Fruit fly (Drosophila melanogaster) whole organism, embryonic: ENCODE data around the gene CG15382.

Experiments
- BEAF-32 ChIP-seq: fragments of 200-800 bp; sonication (Bioruptor generic); optimal IDR thresholded peaks from 3 replicates; lab custom pipeline; 2017; ENCODE audit warnings: missing biosample characterization, missing genetic modification characterization, mild to moderate bottlenecking, moderate library complexity, missing genetic modification reagents
- CG10267 ChIP-seq: fragments of 200-800 bp; sonication (Bioruptor generic); optimal IDR thresholded peaks from 2 replicates; lab custom pipeline; 2018; ENCODE audit warnings: missing biosample characterization, mild to moderate bottlenecking, missing genetic modification characterization, moderate library complexity
- CG10274 ChIP-seq: fragments of 200-800 bp; sonication (Bioruptor generic); optimal IDR thresholded peaks from 3 replicates; lab custom pipeline; 2017; ENCODE audit warnings: missing biosample characterization, mild to moderate bottlenecking, missing genetic modification characterization
- CG10366 ChIP-seq: fragments of 200-800 bp; sonication (Bioruptor generic); IDR thresholded peaks from 2 replicates; pipeline ENCODE4 v1.3.6; 2022; ENCODE audit warnings: missing biosample characterization, missing genetic modification characterization
- CG10462 ChIP-seq: fragments of 200-800 bp; sonication (Bioruptor generic); optimal IDR thresholded peaks from 2 replicates; lab custom pipeline; 2016; ENCODE audit warnings: missing biosample characterization, missing genetic modification characterization
- CG11085 ChIP-seq: fragments of 200-800 bp; sonication (Bioruptor generic); IDR thresholded peaks from 2 replicates; pipeline ENCODE4 v1.3.6; 2022; ENCODE audit warnings: missing biosample characterization, missing genetic modification characterization
- CG16863 ChIP-seq: fragments of 200-800 bp; sonication (Bioruptor generic); optimal IDR thresholded peaks from 3 replicates; lab custom pipeline; 2016; ENCODE audit warnings: missing biosample characterization, missing genetic modification characterization
- CG17361 ChIP-seq: fragments of 200-800 bp; sonication (Bioruptor generic); IDR thresholded peaks from 3 replicates; pipeline ENCODE4 v1.3.6; 2022; ENCODE audit warnings: missing biosample characterization, missing genetic modification characterization
- CG17568 ChIP-seq: fragments of 200-800 bp; sonication (Bioruptor generic); optimal IDR thresholded peaks from 2 replicates; lab custom pipeline; 2018; ENCODE audit warnings: missing biosample characterization, mild to moderate bottlenecking, missing genetic modification characterization, moderate library complexity
- CG17802 ChIP-seq: fragments of 200-800 bp; sonication (Bioruptor generic); optimal IDR thresholded peaks from 2 replicates; lab custom pipeline; 2018; ENCODE audit warnings: missing biosample characterization, mild to moderate bottlenecking, missing genetic modification characterization, moderate library complexity
- CG2712 ChIP-seq: fragments of 200-800 bp; optimal IDR thresholded peaks from 3 replicates; lab custom pipeline; 2019; ENCODE audit warnings: missing biosample characterization, mild to moderate bottlenecking, missing genetic modification characterization, moderate library complexity
- CG3163 ChIP-seq: fragments of 200-800 bp; sonication (Bioruptor generic); optimal IDR thresholded peaks from 3 replicates; lab custom pipeline; 2016; ENCODE audit warnings: missing biosample characterization, missing genetic modification characterization
- CG4360 ChIP-seq: fragments of 200-800 bp; sonication (Bioruptor generic); IDR thresholded peaks from 2 replicates; pipeline ENCODE4 v1.3.6; 2022; ENCODE audit warnings: missing biosample characterization, missing genetic modification characterization
- CG6254 ChIP-seq: fragments of 200-800 bp; sonication (Bioruptor generic); optimal IDR thresholded peaks from 3 replicates; lab custom pipeline; 2017; ENCODE audit warnings: mild to moderate bottlenecking, missing biosample characterization, missing genetic modification reagents, missing genetic modification characterization
- CG7271 ChIP-seq: fragments of 200-800 bp; sonication (Bioruptor generic); optimal IDR thresholded peaks from 2 replicates; lab custom pipeline; 2018; ENCODE audit warnings: missing biosample characterization, mild to moderate bottlenecking, missing genetic modification characterization, moderate library complexity
- CG9437 ChIP-seq: fragments of 200-800 bp; sonication (Bioruptor generic); optimal IDR thresholded peaks from 2 replicates; lab custom pipeline; 2018; ENCODE audit warnings: missing biosample characterization, mild to moderate bottlenecking, missing genetic modification characterization
- CG9876 ChIP-seq: fragments of 200-800 bp; sonication (Bioruptor generic); optimal IDR thresholded peaks from 2 replicates; lab custom pipeline; 2016; ENCODE audit warnings: missing biosample characterization, missing genetic modification characterization
- CHES-1-like ChIP-seq: fragments of 200-800 bp; sonication (Bioruptor generic); optimal IDR thresholded peaks from 2 replicates; lab custom pipeline; 2016; ENCODE audit warnings: missing biosample characterization, missing genetic modification characterization
- Camta ChIP-seq: fragments of 200-800 bp; sonication (Bioruptor generic); optimal IDR thresholded peaks from 2 replicates; lab custom pipeline; 2016; ENCODE audit warnings: missing biosample characterization, missing genetic modification characterization
- D19B ChIP-seq: fragments of 200-800 bp; sonication (Bioruptor generic); optimal IDR thresholded peaks from 2 replicates; lab custom pipeline; 2017; ENCODE audit warnings: missing biosample characterization, mild to moderate bottlenecking, missing genetic modification characterization
- Dek ChIP-seq: fragments of 200-800 bp; sonication (Bioruptor generic); optimal IDR thresholded peaks from 3 replicates; lab custom pipeline; 2019; ENCODE audit warnings: missing biosample characterization, mild to moderate bottlenecking, missing genetic modification characterization, moderate library complexity
- Doc3 ChIP-seq: fragments of 200-800 bp; sonication (Bioruptor generic); IDR thresholded peaks from 3 replicates; pipeline ENCODE4 v1.3.6; 2022; ENCODE audit warnings: missing biosample characterization, missing genetic modification characterization; ENCODE audit not compliant: partially characterized antibody
- Eip74EF ChIP-seq, 2 experiments: fragments of 200-800 bp in 1 of 2; fragments of >200 bp in 1 of 2; sonication (Bioruptor generic) in 1 of 2; optimal IDR thresholded peaks; 2 replicates each; lab custom pipeline; 2017 to 2019; ENCODE audit warnings: missing biosample characterization in 2 of 2, missing genetic modification characterization in 2 of 2, mild to moderate bottlenecking in 1 of 2, moderate library complexity in 1 of 2
- GATAe ChIP-seq: fragments of 200-800 bp; sonication (Bioruptor generic); conservative IDR thresholded peaks from 2 replicates; pipeline ENCODE4 v1.3.6; 2022; ENCODE audit warnings: missing biosample characterization, missing genetic modification characterization
- Hr39 ChIP-seq: fragments of >200 bp; optimal IDR thresholded peaks from 2 replicates; lab custom pipeline; 2017
- Nf-YA ChIP-seq: fragments of 200-800 bp; sonication (Bioruptor generic); IDR thresholded peaks from 2 replicates; pipeline ENCODE4 v1.3.6; 2022; ENCODE audit warnings: missing biosample characterization, missing genetic modification characterization
- Oaz ChIP-seq: fragments of 200-800 bp; sonication (Bioruptor generic); IDR thresholded peaks from 2 replicates; pipeline ENCODE4 v1.3.6; 2022; ENCODE audit warnings: missing biosample characterization, missing genetic modification characterization
- Ravus ChIP-seq: fragments of 200-800 bp; sonication (Bioruptor generic); IDR thresholded peaks from 2 replicates; pipeline ENCODE4 v1.3.6; 2022; ENCODE audit warnings: missing biosample characterization, missing genetic modification characterization
- Tbp ChIP-seq: fragments of >200 bp; optimal IDR thresholded peaks from 2 replicates; lab custom pipeline; 2018; ENCODE audit warnings: missing biosample characterization, missing genetic modification characterization
- Usf ChIP-seq: fragments of 200-800 bp; sonication (Bioruptor generic); optimal IDR thresholded peaks from 2 replicates; lab custom pipeline; 2017; ENCODE audit warnings: missing genotype, missing biosample characterization, missing genetic modification characterization
- ash1 ChIP-seq: fragments of 200-800 bp; sonication (Bioruptor generic); optimal IDR thresholded peaks from 2 replicates; lab custom pipeline; 2018; ENCODE audit warnings: missing biosample characterization, mild to moderate bottlenecking, missing genetic modification characterization
- bigmax ChIP-seq: fragments of 200-800 bp; sonication (Bioruptor generic); optimal IDR thresholded peaks from 2 replicates; lab custom pipeline; 2018; ENCODE audit warnings: missing biosample characterization, mild to moderate bottlenecking, missing genetic modification characterization
- da ChIP-seq: fragments of 200-800 bp; sonication (Bioruptor generic); optimal IDR thresholded peaks from 2 replicates; lab custom pipeline; 2016; ENCODE audit warnings: missing biosample characterization, missing genetic modification characterization
- dm ChIP-seq: fragments of 200-800 bp; sonication (Bioruptor generic); optimal IDR thresholded peaks from 3 replicates; lab custom pipeline; 2016; ENCODE audit warnings: missing biosample characterization, missing genetic modification characterization
- gem ChIP-seq: fragments of 200-800 bp; sonication (Bioruptor generic); optimal IDR thresholded peaks from 2 replicates; lab custom pipeline; 2019; ENCODE audit warnings: missing biosample characterization, mild to moderate bottlenecking, missing genetic modification characterization, moderate library complexity
- gsb-n ChIP-seq: fragments of 200-800 bp; sonication (Bioruptor generic); optimal IDR thresholded peaks from 3 replicates; lab custom pipeline; 2018; ENCODE audit warnings: missing biosample characterization, mild to moderate bottlenecking, missing genetic modification characterization
- gt ChIP-seq: fragments of 200-800 bp; sonication (Bioruptor generic); IDR thresholded peaks from 2 replicates; pipeline ENCODE4 v1.3.6; 2022; ENCODE audit warnings: missing biosample characterization, missing genetic modification characterization
- knrl ChIP-seq: fragments of 200-800 bp; sonication (Bioruptor generic); IDR thresholded peaks from 3 replicates; pipeline ENCODE4 v1.3.6; 2022; ENCODE audit warnings: missing biosample characterization, missing genetic modification characterization; ENCODE audit not compliant: partially characterized antibody
- lov ChIP-seq, 2 experiments: fragments of 200-800 bp in 1 of 2; fragments of >200 bp in 1 of 2; sonication (Bioruptor generic) in 1 of 2; IDR thresholded peaks in 1 of 2; optimal IDR thresholded peaks in 1 of 2; 2 replicates in 1 of 2; 3 replicates in 1 of 2; pipeline versions ENCODE4 v1.3.6 to Lab custom; 2017 to 2022; ENCODE audit warnings: missing biosample characterization in 1 of 2, missing genetic modification characterization in 1 of 2
- mld ChIP-seq: fragments of 200-800 bp; sonication (Bioruptor generic); IDR thresholded peaks from 3 replicates; pipeline ENCODE4 v1.3.6; 2022; ENCODE audit warnings: missing biosample characterization, missing genetic modification characterization; ENCODE audit not compliant: partially characterized antibody
- nau ChIP-seq: fragments of 200-800 bp; sonication (Bioruptor generic); optimal IDR thresholded peaks from 3 replicates; lab custom pipeline; 2017; ENCODE audit warnings: missing biosample characterization, mild to moderate bottlenecking, missing genetic modification characterization, missing genetic modification reagents
- pros ChIP-seq: fragments of 200-800 bp; sonication (Bioruptor generic); optimal IDR thresholded peaks from 3 replicates; lab custom pipeline; 2019; ENCODE audit warnings: missing biosample characterization, mild to moderate bottlenecking, missing genetic modification characterization, moderate library complexity
- repo ChIP-seq: fragments of 200-800 bp; sonication (Bioruptor generic); optimal IDR thresholded peaks from 2 replicates; lab custom pipeline; 2016; ENCODE audit warnings: missing biosample characterization, missing genetic modification characterization
- scrt ChIP-seq: fragments of 200-800 bp; sonication (Bioruptor generic); optimal IDR thresholded peaks from 2 replicates; lab custom pipeline; 2018; ENCODE audit warnings: missing biosample characterization, mild to moderate bottlenecking, missing genetic modification characterization, moderate library complexity
- sima ChIP-seq: fragments of 200-800 bp; sonication (Bioruptor generic); optimal IDR thresholded peaks from 2 replicates; lab custom pipeline; 2016; ENCODE audit warnings: missing biosample characterization, missing genetic modification characterization
- sisA ChIP-seq: fragments of 200-800 bp; sonication (Bioruptor generic); IDR thresholded peaks from 2 replicates; pipeline ENCODE4 v1.3.6; 2022; ENCODE audit warnings: missing biosample characterization, missing genetic modification characterization
- trem ChIP-seq: fragments of 200-800 bp; optimal IDR thresholded peaks from 3 replicates; lab custom pipeline; 2019; ENCODE audit warnings: missing biosample characterization, mild to moderate bottlenecking, missing genetic modification characterization, moderate library complexity
- vnd ChIP-seq: fragments of 200-800 bp; sonication (Bioruptor generic); IDR thresholded peaks from 3 replicates; pipeline ENCODE4 v1.3.6; 2022; ENCODE audit warnings: missing biosample characterization, missing genetic modification characterization; ENCODE audit not compliant: partially characterized antibody
- yki ChIP-seq: fragments of >200 bp; optimal IDR thresholded peaks from 3 replicates; lab custom pipeline; 2018
- zfh1 ChIP-seq: fragments of 200-800 bp; sonication (Bioruptor generic); IDR thresholded peaks from 3 replicates; pipeline ENCODE4 v1.3.6; 2022; ENCODE audit warnings: missing biosample characterization, missing genetic modification characterization

CG15382 gene

DNA sequence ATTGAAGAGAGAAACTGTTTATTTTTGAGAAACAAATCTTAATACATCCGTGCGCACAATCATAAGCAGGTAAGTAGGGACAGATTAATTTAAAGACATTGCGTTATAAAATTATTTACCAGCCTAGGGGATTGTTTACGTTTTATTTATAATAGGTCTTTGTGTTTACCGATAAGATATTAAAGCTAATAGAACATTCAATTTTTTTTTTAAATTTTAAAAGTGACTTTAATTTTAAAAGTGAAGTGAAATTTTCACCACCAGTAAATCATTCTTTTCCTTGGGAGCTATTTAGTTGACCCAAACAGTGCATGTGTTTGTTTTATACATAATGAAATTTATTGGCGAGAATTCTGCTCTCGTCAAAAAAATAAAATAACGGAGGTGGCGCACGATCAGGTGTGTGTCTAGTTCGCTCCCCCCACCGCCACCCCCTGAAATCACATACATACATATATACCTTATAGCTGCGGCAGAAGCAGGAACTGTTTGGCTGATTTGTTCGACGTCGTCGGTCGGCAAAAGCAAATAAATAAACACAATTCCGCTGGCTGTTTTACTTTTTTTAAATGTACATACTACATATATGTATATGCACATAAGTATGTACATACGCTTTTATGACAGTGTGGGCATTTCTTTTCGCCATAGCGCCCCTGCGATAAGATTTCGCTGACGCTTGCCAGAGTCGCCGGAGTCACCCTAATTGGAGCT, 20.5 kb downstream of the CG15382 start (continued):
- TF ChIP-seq yki (lab: Kevin White, UChicago), result no peak
- TF ChIP-seq D19B (GFP tag; lab: Kevin White, UChicago), result peak; percentile 53
- no peak for TF ChIP-seq repo (GFP tag; lab: Kevin White, UChicago)
- no peak for TF ChIP-seq trem (tag; lab: Kevin White, UChicago)
- TF ChIP-seq CG4360, result no peak
- TF ChIP-seq Doc3 (GFP tag; lab: Robert Waterston, UW), result no peak
- TF ChIP-seq sima (GFP tag; lab: Kevin White, UChicago), result no peak
- no peak for TF ChIP-seq lov (optimal IDR thresholded peaks at IDR 0.05; lab: Kevin White, UChicago)
- TF ChIP-seq lov (GFP tag; IDR thresholded peaks at IDR 0.05; lab: Robert Waterston, UW), result no peak
- no peak for TF ChIP-seq CG11085 (GFP tag; lab: Robert Waterston, UW)
- TF ChIP-seq nau (GFP tag; lab: Kevin White, UChicago), result peak; percentile 60
- TF ChIP-seq Hr39 (lab: Kevin White, UChicago), result no peak
- no peak for TF ChIP-seq zfh1
- TF ChIP-seq CG9437 (GFP tag; lab: Kevin White, UChicago), result peak; percentile 67
- no peak for TF ChIP-seq Tbp
- peak; percentile 79 for TF ChIP-seq gem (tag; lab: Kevin White, UChicago)
- no peak for TF ChIP-seq pros
- TF ChIP-seq CG10274 (GFP tag; lab: Kevin White, UChicago), result no peak
- no peak for TF ChIP-seq Camta
- TF ChIP-seq ash1 (GFP tag; lab: Kevin White, UChicago), result no peak
- TF ChIP-seq CG17568 (GFP tag; lab: Kevin White, UChicago), result peak; percentile 2
- TF ChIP-seq da (GFP tag; lab: Kevin White, UChicago), result no peak
- TF ChIP-seq vnd (GFP tag; lab: Robert Waterston, UW), result no peak
- peak; percentile 62; the same call in 2 of the 3 replicates for TF ChIP-seq CG17361 (GFP tag; lab: Robert Waterston, UW)
- no peak for TF ChIP-seq Oaz
- no peak for TF ChIP-seq GATAe
- TF ChIP-seq CG10462, result no peak
- TF ChIP-seq knrl (GFP tag; lab: Robert Waterston, UW), result no peak
- TF ChIP-seq CG17802 (tag; lab: Kevin White, UChicago), result no peak
- TF ChIP-seq bigmax, result no peak
- no peak for TF ChIP-seq gsb-n (tag; lab: Kevin White, UChicago)
- TF ChIP-seq Ravus (GFP tag; lab: Robert Waterston, UW), result no peak; the same call in 1 of the 2 replicates
- TF ChIP-seq sisA (GFP tag; lab: Robert Waterston, UW), result no peak
- no peak for TF ChIP-seq CG7271 (tag; lab: Kevin White, UChicago)
- no peak for TF ChIP-seq Eip74EF (GFP tag; optimal IDR thresholded peaks at IDR 0.05; lab: Kevin White, UChicago)
- TF ChIP-seq CG10366, result peak; percentile 32; the same call in 1 of the 2 replicates
- TF ChIP-seq dm, result no peak
- TF ChIP-seq CG2712, result peak; percentile 53
- no peak for TF ChIP-seq CG3163 (GFP tag; lab: Kevin White, UChicago)
- peak; percentile 44 for TF ChIP-seq Usf (GFP tag; lab: Kevin White, UChicago)
- TF ChIP-seq CG9876 (GFP tag; lab: Kevin White, UChicago), result no peak
- peak; percentile 63 for TF ChIP-seq Dek (tag; lab: Kevin White, UChicago)
- no peak for TF ChIP-seq Nf-YA (GFP tag; lab: Robert Waterston, UW)
- no peak for TF ChIP-seq CG16863 (GFP tag; lab: Kevin White, UChicago)
- TF ChIP-seq CG10267 (tag; lab: Kevin White, UChicago), result peak; percentile 17
- no peak for TF ChIP-seq CG6254
- no peak for TF ChIP-seq gt (GFP tag; lab: Robert Waterston, UW)
- TF ChIP-seq mld (GFP tag; lab: Robert Waterston, UW), result no peak
- peak; percentile 35 for TF ChIP-seq scrt (GFP tag; lab: Kevin White, UChicago)
- no peak for TF ChIP-seq BEAF-32
- TF ChIP-seq CHES-1-like (GFP tag; lab: Kevin White, UChicago), result no peak
